Fruit fly (Drosophila melanogaster) whole organism, embryonic: ENCODE measurements around the gene htl.
A peak's percentile ranks its signal among the peaks of the same experiment; 100 is the strongest.

ENCODE experiments used
- Blimp-1 ChIP-seq: fragments of 200-800 bp; sonication (Bioruptor generic); optimal IDR thresholded peaks from 3 replicates; lab custom pipeline; 2018; ENCODE audit warnings: missing biosample characterization, missing genetic modification characterization, mild to moderate bottlenecking, moderate library complexity, missing genetic modification reagents
- CG10959 ChIP-seq: fragments of 200-800 bp; sonication (Bioruptor generic); IDR thresholded peaks from 2 replicates; pipeline ENCODE4 v1.3.6; 2022; ENCODE audit warnings: missing biosample characterization, missing genetic modification characterization
- CG11247 ChIP-seq: fragments of 200-800 bp; sonication (Bioruptor generic); IDR thresholded peaks from 2 replicates; pipeline ENCODE4 v1.3.6; 2022; ENCODE audit warnings: missing biosample characterization, missing genetic modification characterization
- CG1603 ChIP-seq: fragments of 200-800 bp; sonication (Bioruptor generic); optimal IDR thresholded peaks from 2 replicates; lab custom pipeline; 2019; ENCODE audit warnings: missing biosample characterization, mild to moderate bottlenecking, missing genetic modification characterization, moderate library complexity
- CG17186 ChIP-seq: fragments of 200-800 bp; sonication (Bioruptor generic); optimal IDR thresholded peaks from 3 replicates; lab custom pipeline; 2017; ENCODE audit warnings: missing biosample characterization, missing genetic modification reagents, missing genetic modification characterization
- CG3726 ChIP-seq: fragments of 200-800 bp; sonication (Bioruptor generic); IDR thresholded peaks from 3 replicates; pipeline ENCODE4, ENCODE4 v1.3.6; 2022; ENCODE audit warnings: missing biosample characterization, missing genetic modification characterization
- CG7987 ChIP-seq: fragments of 200-800 bp; sonication (Bioruptor generic); optimal IDR thresholded peaks from 2 replicates; lab custom pipeline; 2018; ENCODE audit warnings: missing biosample characterization, mild to moderate bottlenecking, missing genetic modification characterization, moderate library complexity
- CoRest ChIP-seq: fragments of 200-800 bp; sonication (Bioruptor generic); optimal IDR thresholded peaks from 3 replicates; lab custom pipeline; 2018; ENCODE audit warnings: missing biosample characterization, mild to moderate bottlenecking, missing genetic modification characterization, moderate library complexity
- Dfd ChIP-seq, 2 experiments: fragments of >200 bp; optimal IDR thresholded peaks; 2 replicates each; lab custom pipeline; 2017; ENCODE audit warnings: missing biosample characterization in 2 of 2, missing genetic modification characterization in 2 of 2
- Drgx ChIP-seq: fragments of 200-800 bp; sonication (Bioruptor generic); IDR thresholded peaks from 2 replicates; pipeline ENCODE4 v1.3.6; 2022; ENCODE audit warnings: missing biosample characterization, missing genetic modification characterization
- Ets97D ChIP-seq: fragments of 200-800 bp; sonication (Bioruptor generic); optimal IDR thresholded peaks from 3 replicates; lab custom pipeline; 2016; ENCODE audit warnings: missing biosample characterization, missing genetic modification characterization
- Hr39 ChIP-seq: fragments of >200 bp; optimal IDR thresholded peaks from 2 replicates; lab custom pipeline; 2017
- Usf ChIP-seq: fragments of 200-800 bp; sonication (Bioruptor generic); optimal IDR thresholded peaks from 2 replicates; lab custom pipeline; 2017; ENCODE audit warnings: missing genotype, missing biosample characterization, missing genetic modification characterization
- bsh ChIP-seq, 2 experiments: fragments of 200-800 bp; sonication (Bioruptor generic); optimal IDR thresholded peaks; 2 replicates each; lab custom pipeline; 2017 to 2018; ENCODE audit warnings: mild to moderate bottlenecking in 2 of 2, missing biosample characterization in 2 of 2, missing genetic modification characterization in 2 of 2, moderate library complexity in 1 of 2
- crol ChIP-seq: fragments of 200-800 bp; sonication (Bioruptor generic); IDR thresholded peaks from 2 replicates; pipeline ENCODE4 v1.3.6; 2022; ENCODE audit warnings: missing biosample characterization, missing genetic modification characterization
- fu2 ChIP-seq: fragments of 200-800 bp; sonication (Bioruptor generic); optimal IDR thresholded peaks from 2 replicates; lab custom pipeline; 2016; ENCODE audit warnings: missing biosample characterization, missing genetic modification characterization
- hth ChIP-seq: fragments of >200 bp; optimal IDR thresholded peaks from 2 replicates; lab custom pipeline; 2017; ENCODE audit warnings: inconsistent platforms
- slou ChIP-seq: fragments of 200-800 bp; sonication (Bioruptor generic); optimal IDR thresholded peaks from 3 replicates; lab custom pipeline; 2016; ENCODE audit warnings: missing biosample characterization, missing genetic modification characterization
- trh ChIP-seq: fragments of 200-800 bp; sonication (Bioruptor generic); optimal IDR thresholded peaks from 2 replicates; lab custom pipeline; 2016; ENCODE audit warnings: missing biosample characterization, missing genetic modification characterization

Gene htl

dm6 chr3R:18015705-18016397 lies 36.9 kb downstream of the htl start (continued):
- TF ChIP-seq slou (GFP tag; lab: Kevin White, UChicago): no peak
- no peak for TF ChIP-seq CoRest
- TF ChIP-seq CG17186 (GFP tag; lab: Kevin White, UChicago): no peak
- no peak for TF ChIP-seq fu2 (GFP tag; lab: Kevin White, UChicago)
- no peak for TF ChIP-seq bsh (GFP tag; optimal IDR thresholded peaks at IDR 0.05; lab: Kevin White, UChicago)
- TF ChIP-seq CG7987: no peak

DNA sequence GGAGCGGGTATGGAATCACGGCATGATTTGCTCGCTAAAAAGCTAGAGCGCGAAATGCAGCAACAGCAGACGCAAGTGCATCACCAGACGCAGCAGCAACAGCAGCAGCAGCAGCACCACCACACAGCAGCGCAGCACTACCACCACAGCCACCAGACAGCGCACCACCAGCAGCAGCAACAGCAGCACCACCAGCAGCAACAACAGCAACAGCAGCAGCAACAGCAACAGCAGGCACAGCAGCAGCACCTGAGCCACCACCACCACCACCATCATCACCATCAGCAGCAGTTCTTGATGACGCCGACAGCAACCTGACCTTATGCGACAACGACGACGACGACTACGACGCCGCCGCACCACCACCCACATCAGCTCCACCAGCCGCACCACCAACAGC lies 39.6 kb downstream of the htl start:
- TF ChIP-seq hth (lab: Kevin White, UChicago) (no peak), Hr39 (lab: Kevin White, UChicago) (peak; percentile 23), Dfd (GFP tag; optimal IDR thresholded peaks at IDR 0.05; lab: Kevin White, UChicago) (peak in 1 of 2 experiments; percentile 65), CG11247 (GFP tag; lab: Robert Waterston, UW) (0 out of 2 replicates have a peak, but pooled peaks have one; percentile 23)
- TF ChIP-seq, all 482 proteins: peak for 3

DNA sequence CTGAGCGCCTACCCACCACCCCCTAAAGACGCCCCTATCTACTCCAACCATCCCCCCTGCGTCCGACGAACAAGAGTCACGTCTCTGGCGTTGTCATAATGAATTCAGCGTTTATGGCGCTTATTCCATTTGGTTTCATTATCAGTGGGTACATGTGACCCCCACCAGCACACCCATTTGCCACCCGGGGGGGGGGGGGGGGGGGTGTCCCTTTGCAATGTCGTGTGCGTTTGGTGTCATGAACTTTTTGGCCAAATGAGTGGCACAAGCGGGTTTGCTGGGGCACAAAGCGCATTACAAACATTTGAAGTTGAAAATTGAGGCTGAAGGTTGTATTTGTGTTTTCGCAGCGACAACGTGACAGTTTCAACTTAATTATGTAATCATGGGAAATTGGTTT lies 46.3 kb downstream of the htl start:
- TF ChIP-seq Hr39 (lab: Kevin White, UChicago): peak; percentile 93
- TF ChIP-seq trh (GFP tag; lab: Kevin White, UChicago): no peak
- 0 out of 3 replicates have a peak, but pooled peaks have one; percentile 40 for TF ChIP-seq CG3726
- no peak for TF ChIP-seq Blimp-1
- TF ChIP-seq Usf: no peak
- 0 out of 2 replicates have a peak, but pooled peaks have one; percentile 14 for TF ChIP-seq crol (GFP tag; lab: Robert Waterston, UW)
- TF ChIP-seq CG10959: no peak

DNA sequence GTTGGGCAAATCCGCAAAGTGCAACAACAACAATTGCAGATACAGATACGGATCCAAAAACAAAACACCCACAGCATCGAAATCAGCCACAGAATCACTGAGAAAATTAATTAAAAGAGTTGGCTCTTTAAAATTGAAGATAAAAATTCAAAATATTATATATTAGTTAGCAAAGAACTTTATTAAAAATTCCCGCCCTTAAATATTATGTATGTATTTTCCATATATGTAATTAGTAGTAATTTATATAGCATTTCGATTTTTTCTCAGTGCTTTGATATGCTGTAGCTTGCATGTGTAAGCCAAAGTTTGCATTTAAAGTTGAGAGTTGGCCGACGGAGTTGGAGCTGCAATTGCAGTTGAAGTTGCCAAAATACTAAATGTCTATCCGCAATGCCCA lies 48.1 kb downstream of the htl start:
- TF ChIP-seq Drgx: peak; percentile 54
- no peak for TF ChIP-seq Ets97D (GFP tag; lab: Kevin White, UChicago)
- TF ChIP-seq CG1603: no peak
